Worm (Caenorhabditis elegans): ENCODE data around the gene mltn-10.

- no peak for TF ChIP-seq W03F9.2 (tag; optimal IDR thresholded peaks at IDR 0.05)
- no peak for TF ChIP-seq him-1 (tag; optimal IDR thresholded peaks at IDR 0.05)
Observed at ce11 chrII:14591699-14592098, 31.2 kb upstream of the mltn-10 start, which contains the start of gene C01G12.7.

Data from whole organism, L4/young adult.